Fruit fly (Drosophila melanogaster) whole organism, prepupa: Measurements from ENCODE around the gene CG18131.

ENCODE experiments used
- Blimp-1 ChIP-seq: fragments of 200-800 bp; sonication (Bioruptor generic); optimal IDR thresholded peaks from 3 replicates; lab custom pipeline; 2017; ENCODE audit warnings: missing biosample characterization, missing genetic modification characterization, mild to moderate bottlenecking, moderate library complexity, missing genetic modification reagents
- CG10669 ChIP-seq: fragments of 200-800 bp; sonication (Bioruptor generic); optimal IDR thresholded peaks from 3 replicates; lab custom pipeline; 2018; ENCODE audit warnings: missing biosample characterization, mild to moderate bottlenecking, missing genetic modification characterization, moderate library complexity
- CG11294 ChIP-seq: fragments of 200-800 bp; sonication (Bioruptor generic); IDR thresholded peaks from 2 replicates; pipeline ENCODE4 v1.3.6; 2022; ENCODE audit warnings: missing biosample characterization, missing genetic modification characterization
- CG11762 ChIP-seq: fragments of 200-800 bp; sonication (Bioruptor generic); optimal IDR thresholded peaks from 3 replicates; lab custom pipeline; 2016; ENCODE audit warnings: missing biosample characterization, missing genetic modification characterization; ENCODE audit not compliant: insufficient read depth
- CG1621 ChIP-seq: fragments of 200-800 bp; sonication (Bioruptor generic); optimal IDR thresholded peaks from 3 replicates; lab custom pipeline; 2018; ENCODE audit warnings: missing biosample characterization, mild to moderate bottlenecking, missing genetic modification characterization
- CG16779 ChIP-seq: fragments of 200-800 bp; sonication (Bioruptor generic); optimal IDR thresholded peaks from 3 replicates; lab custom pipeline; 2017; ENCODE audit warnings: missing biosample characterization, mild to moderate bottlenecking, missing genetic modification characterization
- CG3032 ChIP-seq: fragments of 200-800 bp; optimal IDR thresholded peaks from 2 replicates; lab custom pipeline; 2019; ENCODE audit warnings: missing biosample characterization, mild to moderate bottlenecking, missing genetic modification characterization, moderate library complexity
- CG32006 ChIP-seq: fragments of 200-800 bp; sonication (Bioruptor generic); optimal IDR thresholded peaks from 3 replicates; lab custom pipeline; 2017; ENCODE audit warnings: missing biosample characterization, mild to moderate bottlenecking, missing genetic modification characterization
- CG34406 ChIP-seq: fragments of 200-800 bp; sonication (Bioruptor generic); optimal IDR thresholded peaks from 3 replicates; lab custom pipeline; 2016; ENCODE audit warnings: missing biosample characterization, missing genetic modification characterization
- CG4318 ChIP-seq: fragments of 200-800 bp; sonication (Bioruptor generic); optimal IDR thresholded peaks from 3 replicates; lab custom pipeline; 2017; ENCODE audit warnings: missing biosample characterization, mild to moderate bottlenecking, missing genetic modification characterization
- CG6276 ChIP-seq: fragments of 200-800 bp; sonication (Bioruptor generic); optimal IDR thresholded peaks from 2 replicates; lab custom pipeline; 2017; ENCODE audit warnings: missing biosample characterization, mild to moderate bottlenecking, missing genetic modification characterization
- CG6792 ChIP-seq: fragments of 200-800 bp; sonication (Bioruptor generic); optimal IDR thresholded peaks from 3 replicates; lab custom pipeline; 2016; ENCODE audit warnings: missing biosample characterization, missing genetic modification characterization
- CG6854 ChIP-seq: fragments of 200-800 bp; sonication (Bioruptor generic); optimal IDR thresholded peaks from 2 replicates; lab custom pipeline; 2017; ENCODE audit warnings: missing biosample characterization, mild to moderate bottlenecking, missing genetic modification characterization
- CG7368 ChIP-seq: fragments of 200-800 bp; sonication (Bioruptor generic); optimal IDR thresholded peaks from 3 replicates; lab custom pipeline; 2016; ENCODE audit warnings: missing biosample characterization, missing genetic modification characterization
- CG8119 ChIP-seq: fragments of 200-800 bp; sonication (Bioruptor generic); IDR thresholded peaks from 3 replicates; pipeline ENCODE4 v1.3.6; 2022; ENCODE audit warnings: missing biosample characterization, missing genetic modification characterization
- CG8319 ChIP-seq: fragments of 200-800 bp; sonication (Bioruptor generic); optimal IDR thresholded peaks from 3 replicates; lab custom pipeline; 2016; ENCODE audit warnings: missing biosample characterization, missing genetic modification characterization
- CG8632 ChIP-seq: fragments of 200-800 bp; sonication (Bioruptor generic); optimal IDR thresholded peaks from 3 replicates; lab custom pipeline; 2016; ENCODE audit warnings: missing biosample characterization, missing genetic modification characterization
- CG9139 ChIP-seq: fragments of 200-800 bp; sonication (Bioruptor generic); optimal IDR thresholded peaks from 3 replicates; lab custom pipeline; 2017; ENCODE audit warnings: missing biosample characterization, mild to moderate bottlenecking, missing genetic modification characterization
- Eip75B ChIP-seq: fragments of 200-800 bp; sonication (Bioruptor generic); optimal IDR thresholded peaks from 3 replicates; lab custom pipeline; 2016; ENCODE audit warnings: missing biosample characterization, missing genetic modification characterization
- Eip78C ChIP-seq: fragments of 200-800 bp; sonication (Bioruptor generic); peaks from one replicate; lab custom pipeline; 2016; ENCODE audit warnings: missing biosample characterization, missing genetic modification characterization
- Ets21C ChIP-seq: fragments of 200-800 bp; sonication (Bioruptor generic); optimal IDR thresholded peaks from 3 replicates; lab custom pipeline; 2016; ENCODE audit warnings: missing biosample characterization, missing genetic modification characterization
- Ets96B ChIP-seq: fragments of 200-800 bp; optimal IDR thresholded peaks from 2 replicates; lab custom pipeline; 2019; ENCODE audit warnings: missing biosample characterization, mild to moderate bottlenecking, missing genetic modification characterization, moderate library complexity
- Gug ChIP-seq: fragments of 200-800 bp; sonication (Bioruptor generic); IDR thresholded peaks from 2 replicates; pipeline ENCODE4 v1.3.6; 2022; ENCODE audit warnings: missing biosample characterization, missing genetic modification characterization
- Hr38 ChIP-seq: sonication (Bioruptor generic); optimal IDR thresholded peaks from 2 replicates; lab custom pipeline; 2016; ENCODE audit warnings: missing biosample characterization, missing genetic modification characterization
- Hr39 ChIP-seq: fragments of 200-800 bp; sonication (Bioruptor generic); optimal IDR thresholded peaks from 2 replicates; lab custom pipeline; 2016; ENCODE audit warnings: missing biosample characterization, missing genetic modification characterization
- Hr4 ChIP-seq: fragments of 200-800 bp; sonication (Bioruptor generic); optimal IDR thresholded peaks from 3 replicates; lab custom pipeline; 2016; ENCODE audit warnings: missing biosample characterization, missing genetic modification characterization
- Lpt ChIP-seq: fragments of 200-800 bp; sonication (Bioruptor generic); optimal IDR thresholded peaks from 3 replicates; lab custom pipeline; 2016; ENCODE audit warnings: missing biosample characterization, missing genetic modification characterization
- Met ChIP-seq: fragments of 200-800 bp; sonication (Bioruptor generic); optimal IDR thresholded peaks from 3 replicates; lab custom pipeline; 2016; ENCODE audit warnings: missing biosample characterization, missing genetic modification characterization
- Smox ChIP-seq: fragments of 200-800 bp; sonication (Bioruptor generic); optimal IDR thresholded peaks from 3 replicates; lab custom pipeline; 2016; ENCODE audit warnings: missing biosample characterization, missing genetic modification characterization
- Sox102F ChIP-seq: fragments of 200-800 bp; sonication (Bioruptor generic); optimal IDR thresholded peaks from 2 replicates; lab custom pipeline; 2016; ENCODE audit warnings: missing biosample characterization, mild to moderate bottlenecking, missing genetic modification characterization
- Sox15 ChIP-seq: fragments of 200-800 bp; sonication (Bioruptor generic); optimal IDR thresholded peaks from 3 replicates; lab custom pipeline; 2016; ENCODE audit warnings: missing biosample characterization, missing genetic modification characterization
- achi ChIP-seq: fragments of 200-800 bp; sonication (Bioruptor generic); optimal IDR thresholded peaks from 3 replicates; lab custom pipeline; 2016; ENCODE audit warnings: missing biosample characterization, missing genetic modification characterization
- acj6 ChIP-seq: fragments of 200-800 bp; sonication (Bioruptor generic); optimal IDR thresholded peaks from 3 replicates; lab custom pipeline; 2016; ENCODE audit warnings: missing biosample characterization, missing genetic modification characterization
- cyc ChIP-seq: fragments of 200-800 bp; sonication (Bioruptor generic); optimal IDR thresholded peaks from 3 replicates; lab custom pipeline; 2016; ENCODE audit warnings: missing biosample characterization, missing genetic modification characterization
- dac ChIP-seq: fragments of 200-800 bp; sonication (Bioruptor generic); optimal IDR thresholded peaks from 2 replicates; lab custom pipeline; 2017; ENCODE audit warnings: missing biosample characterization, mild to moderate bottlenecking, missing genetic modification characterization
- dsx ChIP-seq: fragments of 200-800 bp; optimal IDR thresholded peaks from 3 replicates; lab custom pipeline; 2019; ENCODE audit warnings: missing biosample characterization, mild to moderate bottlenecking, missing genetic modification characterization, moderate library complexity; ENCODE audit not compliant: poor library complexity, severe bottlenecking
- eg ChIP-seq: fragments of 200-800 bp; sonication (Bioruptor generic); IDR thresholded peaks from 3 replicates; pipeline ENCODE4 v1.3.6; 2022; ENCODE audit warnings: missing biosample characterization, missing genetic modification characterization
- esn ChIP-seq: fragments of 200-800 bp; sonication (Bioruptor generic); optimal IDR thresholded peaks from 2 replicates; lab custom pipeline; 2016; ENCODE audit warnings: missing biosample characterization, mild to moderate bottlenecking, missing genetic modification characterization, moderate library complexity
- fd59A ChIP-seq: fragments of 200-800 bp; sonication (Bioruptor generic); optimal IDR thresholded peaks from 2 replicates; lab custom pipeline; 2017; ENCODE audit warnings: missing biosample characterization, mild to moderate bottlenecking, missing genetic modification characterization, missing genetic modification reagents
- fd85E ChIP-seq: fragments of 200-800 bp; sonication (Bioruptor generic); optimal IDR thresholded peaks from 3 replicates; lab custom pipeline; 2016; ENCODE audit warnings: missing biosample characterization, missing genetic modification characterization
- fkh ChIP-seq: fragments of 200-800 bp; sonication (Bioruptor generic); optimal IDR thresholded peaks from 3 replicates; lab custom pipeline; 2017; ENCODE audit warnings: missing biosample characterization, mild to moderate bottlenecking, missing genetic modification characterization, moderate library complexity
- lz ChIP-seq: fragments of 200-800 bp; sonication (Bioruptor generic); optimal IDR thresholded peaks from 3 replicates; lab custom pipeline; 2016; ENCODE audit warnings: missing biosample characterization, missing genetic modification characterization
- pdm3 ChIP-seq: fragments of 200-800 bp; sonication (Bioruptor generic); optimal IDR thresholded peaks from 3 replicates; lab custom pipeline; 2016; ENCODE audit warnings: missing biosample characterization, missing genetic modification characterization
- salr ChIP-seq, 2 experiments: fragments of 200-800 bp; sonication (Bioruptor generic); optimal IDR thresholded peaks; 3 replicates each; lab custom pipeline; 2016 to 2018; ENCODE audit warnings: missing biosample characterization in 2 of 2, missing genetic modification characterization in 2 of 2, mild to moderate bottlenecking in 1 of 2
- spab ChIP-seq: fragments of 200-800 bp; sonication (Bioruptor generic); optimal IDR thresholded peaks from 2 replicates; lab custom pipeline; 2017; ENCODE audit warnings: missing biosample characterization, mild to moderate bottlenecking, missing genetic modification characterization, missing genetic modification reagents
- ss ChIP-seq, 2 experiments: fragments of 200-800 bp; sonication (Bioruptor generic); optimal IDR thresholded peaks; 2 replicates in 1 of 2; 3 replicates in 1 of 2; lab custom pipeline; 2017 to 2018; ENCODE audit warnings: mild to moderate bottlenecking in 2 of 2, missing biosample characterization in 2 of 2, missing genetic modification characterization in 2 of 2, moderate library complexity in 1 of 2
- topi ChIP-seq: fragments of 200-800 bp; sonication (Bioruptor generic); optimal IDR thresholded peaks from 3 replicates; lab custom pipeline; 2016; ENCODE audit warnings: missing biosample characterization, missing genetic modification characterization

The CG18131 gene

dm6 chr2L:1459344-1459743 is 41.1 kb downstream of the CG18131 start (continued):
- TF ChIP-seq CG6276 (GFP tag; lab: Kevin White, UChicago) (no peak), Sox102F (no peak), Met (GFP tag; lab: Kevin White, UChicago) (peak; percentile 2), CG8632 (GFP tag; lab: Kevin White, UChicago) (no peak), CG6854 (GFP tag; lab: Kevin White, UChicago) (no peak), Blimp-1 (no peak), Sox15 (GFP tag; lab: Kevin White, UChicago) (no peak), esn (no peak), Ets96B (peak; percentile 69), Hr39 (GFP tag; lab: Kevin White, UChicago) (no peak), Eip78C (peak; percentile 86), CG11294 (no peak), achi (peak; percentile 44), Ets21C (no peak), Lpt (GFP tag; lab: Kevin White, UChicago) (no peak), fd59A (peak; percentile 23)

dm6 chr2L:1458584-1459203 is 41.7 kb downstream of the CG18131 start:
- TF ChIP-seq CG32006 (peak; percentile 81), Eip75B (GFP tag; lab: Kevin White, UChicago) (peak; percentile 24), CG11762 (GFP tag; lab: Kevin White, UChicago) (peak; percentile 38), CG16779 (tag; lab: Kevin White, UChicago) (no peak), CG10669 (GFP tag; lab: Kevin White, UChicago) (peak; percentile 76), acj6 (GFP tag; lab: Kevin White, UChicago) (peak; percentile 72), Sox102F (no peak), CG6276 (GFP tag; lab: Kevin White, UChicago) (peak; percentile 35), CG6854 (GFP tag; lab: Kevin White, UChicago) (no peak), ss (GFP tag; optimal IDR thresholded peaks at IDR 0.05; lab: Kevin White, UChicago) (peak in 1 of 2 experiments; percentile 58), dsx (peak; percentile 76), Hr38 (GFP tag; lab: Kevin White, UChicago) (no peak), spab (GFP tag; lab: Kevin White, UChicago) (peak; percentile 75), fd85E (no peak), CG6792 (GFP tag; lab: Kevin White, UChicago) (peak; percentile 58), lz (GFP tag; lab: Kevin White, UChicago) (peak; percentile 42), esn (peak; percentile 50), CG4318 (GFP tag; lab: Kevin White, UChicago) (peak; percentile 50), Eip78C (peak; percentile 91), achi (peak; percentile 71), CG8319 (GFP tag; lab: Kevin White, UChicago) (peak; percentile 42), eg (GFP tag; lab: Robert Waterston, UW) (peak; percentile 79), dac (GFP tag; lab: Kevin White, UChicago) (peak; percentile 10), Sox15 (GFP tag; lab: Kevin White, UChicago) (peak; percentile 27), Smox (GFP tag; lab: Kevin White, UChicago) (peak; percentile 43), Ets21C (no peak), CG3032 (tag; lab: Kevin White, UChicago) (peak; percentile 74), salr (GFP tag; optimal IDR thresholded peaks at IDR 0.05; lab: Kevin White, UChicago) (peak; percentile 55 to 65), Gug (peak; percentile 56), CG11294 (peak; percentile 62), CG8119 (peak; percentile 75), Lpt (GFP tag; lab: Kevin White, UChicago) (peak; percentile 55), cyc (GFP tag; lab: Kevin White, UChicago) (peak; percentile 51), Met (GFP tag; lab: Kevin White, UChicago) (peak; percentile 30), Hr4 (GFP tag; lab: Kevin White, UChicago) (peak; percentile 46), fkh (no peak), CG1621 (tag; lab: Kevin White, UChicago) (peak; percentile 71), Ets96B (peak; percentile 80), pdm3 (GFP tag; lab: Kevin White, UChicago) (peak; percentile 70), topi (GFP tag; lab: Kevin White, UChicago) (peak; percentile 39), CG34406 (GFP tag; lab: Kevin White, UChicago) (peak; percentile 47), Blimp-1 (no peak), CG8632 (GFP tag; lab: Kevin White, UChicago) (peak; percentile 29), fd59A (peak; percentile 65), CG7368 (GFP tag; lab: Kevin White, UChicago) (peak; percentile 48), CG9139 (GFP tag; lab: Kevin White, UChicago) (peak; percentile 18)
